Fruit fly (Drosophila melanogaster): ENCODE measurements around the gene CG32756.

The CG32756 gene

dm6 chrX:5973389-5974025 lies 28.0 kb downstream of the CG32756 start (continued):
- TF ChIP-seq CG3919 (GFP tag; optimal IDR thresholded peaks at IDR 0.05) (peak; percentile 77), CG34406 (GFP tag; optimal IDR thresholded peaks at IDR 0.05) (peak; percentile 68), CG16779 (tag; optimal IDR thresholded peaks at IDR 0.05) (peak; percentile 6), fd59A (GFP tag; optimal IDR thresholded peaks at IDR 0.05) (peak; percentile 66), vri (GFP tag; optimal IDR thresholded peaks at IDR 0.05) (peak; percentile 35), cyc (GFP tag; optimal IDR thresholded peaks at IDR 0.05) (peak; percentile 76), Eip78C (GFP tag) (peak; percentile 87), acj6 (GFP tag; optimal IDR thresholded peaks at IDR 0.05) (peak; percentile 75), Sox15 (GFP tag; optimal IDR thresholded peaks at IDR 0.05) (peak; percentile 56), CG3032 (tag; optimal IDR thresholded peaks at IDR 0.05) (peak; percentile 67), CG8119 (GFP tag; IDR thresholded peaks at IDR 0.05) (peak; percentile 66), CG8319 (GFP tag; optimal IDR thresholded peaks at IDR 0.05) (peak; percentile 55), fkh (GFP tag; optimal IDR thresholded peaks at IDR 0.05) (no peak), eg (GFP tag; IDR thresholded peaks at IDR 0.05) (peak; percentile 57), Smox (GFP tag; optimal IDR thresholded peaks at IDR 0.05) (peak; percentile 73), CG32006 (GFP tag; optimal IDR thresholded peaks at IDR 0.05) (peak; percentile 68), CG6276 (GFP tag; optimal IDR thresholded peaks at IDR 0.05) (no peak), ss (GFP tag; optimal IDR thresholded peaks at IDR 0.05) (peak in 1 of 2 experiments; percentile 33), topi (GFP tag; optimal IDR thresholded peaks at IDR 0.05) (peak; percentile 81), Ets96B (tag; optimal IDR thresholded peaks at IDR 0.05) (peak; percentile 79), net (GFP tag; optimal IDR thresholded peaks at IDR 0.05) (peak; percentile 65), esn (GFP tag; optimal IDR thresholded peaks at IDR 0.05) (peak; percentile 76), dsx (GFP tag; optimal IDR thresholded peaks at IDR 0.05; ENCODE audit: poor library complexity, severe bottlenecking) (peak; percentile 56), Gug (GFP tag; IDR thresholded peaks at IDR 0.05) (peak; percentile 35; the same call in 1 of the 2 replicates), Ets21C (GFP tag; optimal IDR thresholded peaks at IDR 0.05) (peak; percentile 67), CG6792 (GFP tag; optimal IDR thresholded peaks at IDR 0.05) (peak; percentile 73), achi (GFP tag; optimal IDR thresholded peaks at IDR 0.05) (peak; percentile 74), CG7368 (GFP tag; optimal IDR thresholded peaks at IDR 0.05) (peak; percentile 47)

DNA sequence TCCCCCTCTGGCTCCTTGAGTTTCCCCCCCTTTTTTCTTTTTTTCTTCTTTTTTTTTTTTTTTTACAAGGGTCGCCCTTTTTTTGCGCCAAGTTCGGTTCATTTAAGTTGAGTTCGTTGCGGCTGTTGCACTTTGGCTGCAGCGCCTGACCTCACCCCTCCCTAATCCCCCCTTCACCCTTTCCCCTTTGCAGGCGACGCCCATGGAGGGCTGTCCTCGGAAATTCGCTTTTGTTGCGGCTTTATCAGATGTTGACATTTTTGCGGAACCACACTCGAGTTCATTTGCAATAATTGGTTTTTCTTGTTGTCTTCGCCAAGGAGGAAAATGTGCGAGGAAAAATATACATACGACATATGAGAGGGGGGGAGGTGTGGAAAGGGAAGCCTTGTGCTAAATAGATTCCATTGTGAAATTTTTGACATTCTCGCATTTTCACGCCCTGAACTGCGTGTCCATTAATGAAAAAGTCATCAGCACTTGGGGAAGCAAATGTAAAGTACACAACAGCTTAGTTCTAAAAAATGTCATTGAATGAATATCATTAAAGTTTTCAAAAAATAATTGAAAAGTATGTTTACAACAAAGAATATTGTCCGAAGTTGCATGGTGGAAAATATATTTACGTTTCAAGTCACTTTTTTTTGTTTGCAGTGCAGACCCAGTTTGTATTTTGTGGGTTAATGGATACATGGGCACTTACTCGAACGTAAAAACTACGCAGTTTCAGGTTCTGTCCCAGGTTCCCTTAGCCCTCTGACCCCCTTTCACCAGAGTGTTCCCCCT lies 29.1 kb downstream of the CG32756 start:
- no peak for TF ChIP-seq CG1621 (tag; optimal IDR thresholded peaks at IDR 0.05)
- TF ChIP-seq fkh (GFP tag; optimal IDR thresholded peaks at IDR 0.05), result no peak
- TF ChIP-seq CG6163 (GFP tag; IDR thresholded peaks at IDR 0.05), result peak; percentile 56; the same call in 2 of the 3 replicates
- peak; percentile 11 for TF ChIP-seq CG10631 (GFP tag; optimal IDR thresholded peaks at IDR 0.05)
- TF ChIP-seq cyc (GFP tag; optimal IDR thresholded peaks at IDR 0.05), result no peak
- TF ChIP-seq Sox14 (GFP tag; optimal IDR thresholded peaks at IDR 0.05), result no peak
- TF ChIP-seq CG6792 (GFP tag; optimal IDR thresholded peaks at IDR 0.05), result peak; percentile 16
- TF ChIP-seq CG15336 (GFP tag; IDR thresholded peaks at IDR 0.05), result peak; percentile 50
- TF ChIP-seq acj6 (GFP tag; optimal IDR thresholded peaks at IDR 0.05), result peak; percentile 26
- TF ChIP-seq fd85E (GFP tag; optimal IDR thresholded peaks at IDR 0.05), result no peak
- TF ChIP-seq CG32006 (GFP tag; optimal IDR thresholded peaks at IDR 0.05), result peak; percentile 31
- TF ChIP-seq CG3032 (tag; optimal IDR thresholded peaks at IDR 0.05), result peak; percentile 31
- no peak for TF ChIP-seq fd59A (GFP tag; optimal IDR thresholded peaks at IDR 0.05)
- TF ChIP-seq Ets96B (tag; optimal IDR thresholded peaks at IDR 0.05), result peak; percentile 45
- TF ChIP-seq CG8319 (GFP tag; optimal IDR thresholded peaks at IDR 0.05), result no peak
- no peak for TF ChIP-seq vri (GFP tag; optimal IDR thresholded peaks at IDR 0.05)
- TF ChIP-seq achi (GFP tag; optimal IDR thresholded peaks at IDR 0.05), result peak; percentile 21
- peak; percentile 25 for TF ChIP-seq dsx (GFP tag; optimal IDR thresholded peaks at IDR 0.05; ENCODE audit: poor library complexity, severe bottlenecking)
- peak; percentile 17 for TF ChIP-seq CG8632 (GFP tag; optimal IDR thresholded peaks at IDR 0.05)
- no peak for TF ChIP-seq Eip93F (GFP tag; optimal IDR thresholded peaks at IDR 0.05)
- no peak for TF ChIP-seq CG11902 (GFP tag; optimal IDR thresholded peaks at IDR 0.05)
- peak; percentile 1 to 15 for TF ChIP-seq ss (GFP tag; optimal IDR thresholded peaks at IDR 0.05)
- peak; percentile 92 for TF ChIP-seq Eip78C (GFP tag)
- TF ChIP-seq Smox (GFP tag; optimal IDR thresholded peaks at IDR 0.05), result no peak
- TF ChIP-seq Eip75B (GFP tag; optimal IDR thresholded peaks at IDR 0.05), result peak; percentile 11
- TF ChIP-seq CG8119 (GFP tag; IDR thresholded peaks at IDR 0.05), result peak; percentile 50; the same call in 2 of the 3 replicates
- peak; percentile 6 for TF ChIP-seq CG3919 (GFP tag; optimal IDR thresholded peaks at IDR 0.05)
- TF ChIP-seq OdsH (GFP tag; optimal IDR thresholded peaks at IDR 0.05), result peak; percentile 13
- TF ChIP-seq pdm3 (GFP tag; optimal IDR thresholded peaks at IDR 0.05), result peak; percentile 35
- TF ChIP-seq CG11294 (GFP tag; IDR thresholded peaks at IDR 0.05), result no peak
- TF ChIP-seq dac (GFP tag; optimal IDR thresholded peaks at IDR 0.05), result no peak
- no peak for TF ChIP-seq CG31627 (GFP tag; optimal IDR thresholded peaks at IDR 0.05)
- no peak for TF ChIP-seq CG6276 (GFP tag; optimal IDR thresholded peaks at IDR 0.05)
- peak; percentile 43 for TF ChIP-seq CG10669 (GFP tag; optimal IDR thresholded peaks at IDR 0.05)
- TF ChIP-seq eg (GFP tag; IDR thresholded peaks at IDR 0.05), result 0 out of 3 replicates have a peak, but pooled peaks have one; percentile 8
- peak; percentile 65 for TF ChIP-seq svp (GFP tag)

Measured in whole organism, prepupa.